Fruit fly (Drosophila melanogaster): ENCODE measurements around the gene CG4678.

- TF ChIP-seq CG7045 (GFP tag; optimal IDR thresholded peaks at IDR 0.05) = no peak
- TF ChIP-seq CG7101 (tag; optimal IDR thresholded peaks at IDR 0.05) = no peak
- no peak for TF ChIP-seq cic (GFP tag; optimal IDR thresholded peaks at IDR 0.05)
- no peak for TF ChIP-seq CG33017 (tag; optimal IDR thresholded peaks at IDR 0.05)
- no peak for TF ChIP-seq CG1620 (GFP tag; optimal IDR thresholded peaks at IDR 0.05)
Measured at dm6 chrX:16721168-16721567, 25.2 kb downstream of the CG4678 start, which contains the start of the genes CG32572 and CG34325.
